Worm (Caenorhabditis elegans): Measurements from ENCODE around the gene ZK370.6.

Gene ZK370.6

DNA sequence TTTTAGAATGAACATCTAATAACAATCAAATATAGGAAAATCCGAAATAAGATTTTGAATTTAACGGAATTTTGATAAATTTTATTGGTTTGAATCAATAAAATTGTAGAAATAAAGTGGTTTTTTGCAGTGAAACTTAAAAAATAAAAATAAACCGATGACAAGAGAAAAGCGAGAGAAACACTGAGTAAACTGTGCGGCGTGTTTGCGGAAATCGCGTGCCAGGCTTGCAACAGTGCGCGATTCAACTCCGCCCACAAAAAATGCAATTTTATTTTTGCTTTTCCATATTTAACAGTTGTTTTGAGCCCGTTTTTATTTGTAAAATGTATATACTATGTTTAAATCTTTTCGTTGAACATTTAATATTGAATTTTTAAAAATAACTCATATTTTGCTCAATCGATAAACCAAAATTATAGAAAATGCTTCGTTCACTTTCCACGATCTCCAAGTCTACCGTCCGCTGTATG, 24.3 kb upstream of the ZK370.6 start, which contains the start of gene mtss-1 (continued):
- peak; percentile 3 for TF ChIP-seq snpc-4 (GFP tag; optimal IDR thresholded peaks at IDR 0.05)
- peak in 2 of 4 experiments; percentile 33 to 53 for TF ChIP-seq snpc-4 (tag; optimal IDR thresholded peaks at IDR 0.05)
- peak; percentile 30 for TF ChIP-seq tbp1 (GFP tag; optimal IDR thresholded peaks at IDR 0.05)
- TF ChIP-seq lin-35 (GFP tag; optimal IDR thresholded peaks at IDR 0.05) = peak in 1 of 3 experiments; percentile 15
- no peak for TF ChIP-seq C06A6.2 (GFP tag; conservative IDR thresholded peaks at IDR 0.05)
- no peak for TF ChIP-seq unc-62 (GFP tag; optimal IDR thresholded peaks at IDR 0.05)
- TF ChIP-seq ceh-79 (tag; optimal IDR thresholded peaks at IDR 0.05) = no peak
- no peak for TF ChIP-seq mxl-1 (tag; optimal IDR thresholded peaks at IDR 0.05)
- no peak for TF ChIP-seq cebp-1 (GFP tag; IDR thresholded peaks at IDR 0.05)
- peak; percentile 62 for TF ChIP-seq cebp-1 (tag; optimal IDR thresholded peaks at IDR 0.05)
- TF ChIP-seq K11D2.4 (GFP tag; IDR thresholded peaks at IDR 0.05) = no peak
- no peak for TF ChIP-seq sptf-2 (GFP tag; optimal IDR thresholded peaks at IDR 0.05)
- no peak for TF ChIP-seq aptf-3 (GFP tag; IDR thresholded peaks at IDR 0.05)
- no peak for TF ChIP-seq akir-1 (GFP tag; optimal IDR thresholded peaks at IDR 0.05)
- TF ChIP-seq egl-18 (GFP tag; IDR thresholded peaks at IDR 0.05) = no peak
- TF ChIP-seq F57C9.4 (tag; optimal IDR thresholded peaks at IDR 0.05) = no peak
- TF ChIP-seq B0019.2 (GFP tag; conservative IDR thresholded peaks at IDR 0.05) = no peak
- no peak for TF ChIP-seq pha-4 (tag; optimal IDR thresholded peaks at IDR 0.05)
- no peak for TF ChIP-seq ceh-27 (GFP tag; optimal IDR thresholded peaks at IDR 0.05)
- TF ChIP-seq ceh-91 (GFP tag; IDR thresholded peaks at IDR 0.05) = no peak
- peak; percentile 44 for TF ChIP-seq snpc-3.4 (tag; optimal IDR thresholded peaks at IDR 0.05)
- no peak for TF ChIP-seq sdz-38 (tag; optimal IDR thresholded peaks at IDR 0.05)
- no peak for TF ChIP-seq die-1 (tag; optimal IDR thresholded peaks at IDR 0.05)
- no peak for TF ChIP-seq T07F8.4 (tag; optimal IDR thresholded peaks at IDR 0.05)
- TF ChIP-seq ztf-25 (GFP tag; IDR thresholded peaks at IDR 0.05) = no peak
- TF ChIP-seq mcd-1 (GFP tag; IDR thresholded peaks at IDR 0.05) = peak; percentile 54
- no peak for TF ChIP-seq cebp-2 (GFP tag; IDR thresholded peaks at IDR 0.05)
- TF ChIP-seq attf-5 (GFP tag; optimal IDR thresholded peaks at IDR 0.05) = peak; percentile 37
- TF ChIP-seq K12H6.12 (tag; optimal IDR thresholded peaks at IDR 0.05) = no peak
- peak; percentile 27 for TF ChIP-seq nhr-80 (tag; optimal IDR thresholded peaks at IDR 0.05)
- TF ChIP-seq hmg-20 (GFP tag; IDR thresholded peaks at IDR 0.05) = no peak
- TF ChIP-seq lin-54 (GFP tag; optimal IDR thresholded peaks at IDR 0.05) = peak; percentile 30
- TF ChIP-seq F33H1.4 (GFP tag; IDR thresholded peaks at IDR 0.05) = peak; percentile 56
- no peak for TF ChIP-seq lin-26 (GFP tag; IDR thresholded peaks at IDR 0.05)
- TF ChIP-seq pbrm-1 (GFP tag; IDR thresholded peaks at IDR 0.05) = peak; percentile 29; the same call in 1 of the 2 replicates
- no peak for TF ChIP-seq ekl-4 (GFP tag; IDR thresholded peaks at IDR 0.05)
- peak; percentile 55 for TF ChIP-seq lsl-1 (GFP tag; optimal IDR thresholded peaks at IDR 0.05)
- no peak for TF ChIP-seq F55B11.4 (tag; optimal IDR thresholded peaks at IDR 0.05; ENCODE audit: borderline replicate concordance, insufficient read depth)
- TF ChIP-seq ceh-100 (GFP tag; IDR thresholded peaks at IDR 0.05) = no peak
- TF ChIP-seq him-1 (tag; optimal IDR thresholded peaks at IDR 0.05) = no peak
- no peak for TF ChIP-seq F10E7.11 (tag; optimal IDR thresholded peaks at IDR 0.05)
- no peak for TF ChIP-seq F57A8.1 (GFP tag; optimal IDR thresholded peaks at IDR 0.05)
- TF ChIP-seq Y95B8A.8 (GFP tag; IDR thresholded peaks at IDR 0.05) = no peak
- TF ChIP-seq B0336.3 (GFP tag; IDR thresholded peaks at IDR 0.05) = no peak
- TF ChIP-seq F39B2.1 (GFP tag; IDR thresholded peaks at IDR 0.05) = no peak
- no peak for TF ChIP-seq tbx-9 (tag; optimal IDR thresholded peaks at IDR 0.05; ENCODE audit: borderline replicate concordance)
- TF ChIP-seq F22D6.2 (tag; optimal IDR thresholded peaks at IDR 0.05) = no peak
- TF ChIP-seq unc-130 (GFP tag; optimal IDR thresholded peaks at IDR 0.05) = peak; percentile 8
- no peak for TF ChIP-seq ztf-28 (GFP tag; IDR thresholded peaks at IDR 0.05)
- no peak for TF ChIP-seq sea-2 (GFP tag; IDR thresholded peaks at IDR 0.05)

All from whole organism, young adult.